Fruit fly (Drosophila melanogaster): ENCODE results near the gene Npc2c.

Npc2c gene

DNA sequence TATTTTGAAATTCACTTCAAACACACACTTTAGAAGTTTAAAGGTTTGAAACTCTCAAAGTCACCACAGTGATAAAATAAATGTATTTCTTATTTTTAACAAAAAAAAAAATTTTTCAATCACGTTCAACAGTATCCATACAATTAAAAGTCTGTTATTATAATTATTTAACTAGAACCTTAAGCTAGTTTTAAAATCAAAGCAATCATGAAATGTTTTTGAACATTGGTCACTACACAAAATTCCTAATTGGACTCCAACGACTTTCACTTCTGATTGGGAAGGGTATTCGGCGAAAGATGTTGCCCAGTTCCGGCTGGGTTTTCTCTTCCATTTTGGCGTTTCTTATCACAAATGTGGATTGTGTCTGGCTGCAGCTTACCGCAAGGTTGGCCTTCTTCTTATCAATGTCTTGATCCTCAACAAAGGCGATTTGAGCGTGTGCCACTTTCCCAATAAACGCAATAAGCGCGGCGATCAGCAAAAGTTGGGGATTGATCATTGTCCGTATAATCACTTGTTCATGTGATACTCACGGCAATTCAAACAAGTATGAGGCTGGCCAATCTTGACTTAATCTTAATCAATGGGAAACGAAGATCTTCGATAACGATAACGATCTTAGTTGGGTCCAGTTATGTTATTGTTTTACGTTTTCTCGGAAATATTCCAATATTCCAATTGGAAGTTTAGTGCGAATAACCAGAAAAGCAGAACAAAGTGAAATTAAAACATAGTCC lies 11.8 kb upstream of the Npc2c start (continued):
- TF ChIP-seq CG12219 (GFP tag; optimal IDR thresholded peaks at IDR 0.05) (peak; percentile 21), dmrt99B (tag; optimal IDR thresholded peaks at IDR 0.05) (peak; percentile 71), CG13424 (tag; optimal IDR thresholded peaks at IDR 0.05) (peak; percentile 63), sens (GFP tag) (peak; percentile 48), CG8388 (GFP tag; optimal IDR thresholded peaks at IDR 0.05) (peak; percentile 30), scrt (GFP tag; optimal IDR thresholded peaks at IDR 0.05) (peak; percentile 5), D (optimal IDR thresholded peaks at IDR 0.05) (peak; percentile 92), D (GFP tag; optimal IDR thresholded peaks at IDR 0.05) (peak; percentile 26), Abd-B (GFP tag; optimal IDR thresholded peaks at IDR 0.05) (peak; percentile 13), CG31441 (GFP tag; IDR thresholded peaks at IDR 0.05) (peak; percentile 56), abd-A (tag; optimal IDR thresholded peaks at IDR 0.05) (no peak)

DNA sequence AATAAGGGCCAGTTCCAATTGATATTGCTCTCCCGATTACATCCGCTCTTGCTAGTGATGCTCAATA lies 11.4 kb upstream of the Npc2c start, which contains the start of gene CG12811:
Gene CG12811, minus strand, starts transcription at position 23 of the 67 bp plus-strand sequence.
- TF ChIP-seq Trl (optimal IDR thresholded peaks at IDR 0.05) (peak in 1 of 2 experiments; percentile 43), Trl (GFP tag; optimal IDR thresholded peaks at IDR 0.05) (no peak), pum (GFP tag; optimal IDR thresholded peaks at IDR 0.05) (no peak)

DNA sequence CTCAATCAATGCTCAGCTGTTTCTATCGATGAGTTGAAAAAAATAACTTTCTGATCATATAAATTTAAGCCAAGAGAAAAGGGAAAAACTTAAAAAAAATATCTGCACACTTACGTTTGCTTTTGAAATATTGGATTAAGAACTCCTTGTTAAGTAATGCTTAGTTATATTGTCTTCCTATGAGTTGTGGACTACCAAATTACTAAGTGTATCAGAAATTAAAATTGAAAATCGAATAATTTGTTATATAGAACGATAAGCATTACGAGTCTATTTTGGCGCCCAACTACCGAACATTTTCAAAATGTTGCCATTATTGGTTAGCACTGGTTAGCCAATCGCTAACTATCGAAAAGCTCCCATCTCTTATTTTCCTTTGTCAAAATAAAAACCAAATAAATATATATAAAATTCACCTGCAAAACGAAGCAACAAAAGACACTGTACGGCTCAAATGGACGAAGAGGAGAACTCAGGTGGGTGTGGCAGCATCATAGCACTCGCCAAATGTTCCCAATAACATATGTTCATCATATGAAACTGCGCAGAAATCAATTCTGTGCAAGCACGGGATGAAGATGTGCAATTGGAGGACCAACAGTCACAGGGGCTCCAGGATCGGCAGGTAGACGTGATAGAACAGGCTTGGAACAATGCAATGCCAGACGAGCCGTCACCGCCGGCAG lies 11.1 kb upstream of the Npc2c start, which contains the start of gene ohgt:
Gene ohgt, plus strand, starts transcription at position 358 of the 686 bp plus-strand sequence.
- TF ChIP-seq schlank (tag; optimal IDR thresholded peaks at IDR 0.05), result no peak
- no peak for TF ChIP-seq ftz-f1 (GFP tag; optimal IDR thresholded peaks at IDR 0.05)
- no peak for TF ChIP-seq ttk (GFP tag; IDR thresholded peaks at IDR 0.05)
- no peak for TF ChIP-seq Ada2b (GFP tag; IDR thresholded peaks at IDR 0.05)
- no peak for TF ChIP-seq eve (GFP tag; optimal IDR thresholded peaks at IDR 0.05)
- no peak for TF ChIP-seq CG8478 (optimal IDR thresholded peaks at IDR 0.05)
- TF ChIP-seq yki (optimal IDR thresholded peaks at IDR 0.05), result no peak
- no peak for TF ChIP-seq p53 (GFP tag; optimal IDR thresholded peaks at IDR 0.05)
- TF ChIP-seq Mes4 (GFP tag; optimal IDR thresholded peaks at IDR 0.05), result no peak
- TF ChIP-seq Aef1 (GFP tag; IDR thresholded peaks at IDR 0.05), result no peak
- no peak for TF ChIP-seq br (optimal IDR thresholded peaks at IDR 0.05)
- no peak for TF ChIP-seq cwo (GFP tag; optimal IDR thresholded peaks at IDR 0.05)
- TF ChIP-seq CG10979 (tag; optimal IDR thresholded peaks at IDR 0.05), result no peak
- TF ChIP-seq E2f1 (GFP tag; IDR thresholded peaks at IDR 0.05), result no peak
- peak; percentile 28 for TF ChIP-seq CG7839 (tag; optimal IDR thresholded peaks at IDR 0.05)
- TF ChIP-seq Eip74EF (GFP tag; optimal IDR thresholded peaks at IDR 0.05), result peak in 1 of 2 experiments; percentile 6
- peak; percentile 37 for TF ChIP-seq CG2120 (GFP tag; optimal IDR thresholded peaks at IDR 0.05)
- peak; percentile 54 for TF ChIP-seq CG15514 (GFP tag; optimal IDR thresholded peaks at IDR 0.05)
- no peak for TF ChIP-seq dysf (GFP tag; IDR thresholded peaks at IDR 0.05)
- no peak for TF ChIP-seq NFAT (GFP tag; IDR thresholded peaks at IDR 0.05)
- no peak for TF ChIP-seq Atf-2 (GFP tag; optimal IDR thresholded peaks at IDR 0.05)
- TF ChIP-seq CG7963 (GFP tag; IDR thresholded peaks at IDR 0.05; ENCODE audit: partially characterized antibody), result no peak
- peak; percentile 32 for TF ChIP-seq CG3281 (GFP tag; optimal IDR thresholded peaks at IDR 0.05)
- no peak for TF ChIP-seq CG8089 (GFP tag; optimal IDR thresholded peaks at IDR 0.05)
- TF ChIP-seq sd (tag; optimal IDR thresholded peaks at IDR 0.05), result no peak
- TF ChIP-seq Hr78 (GFP tag; optimal IDR thresholded peaks at IDR 0.05), result no peak
- TF ChIP-seq zfh1 (GFP tag; IDR thresholded peaks at IDR 0.05), result no peak
- no peak for TF ChIP-seq slou (GFP tag; optimal IDR thresholded peaks at IDR 0.05)
- TF ChIP-seq unc-4 (GFP tag; IDR thresholded peaks at IDR 0.05; ENCODE audit: partially characterized antibody), result peak; percentile 44; the same call in 1 of the 2 replicates
- no peak for TF ChIP-seq CG7745 (tag; optimal IDR thresholded peaks at IDR 0.05)
- TF ChIP-seq Nf-YB (GFP tag; optimal IDR thresholded peaks at IDR 0.05), result no peak
- peak; percentile 1 for TF ChIP-seq Hsf (GFP tag; optimal IDR thresholded peaks at IDR 0.05)
- TF ChIP-seq mirr (GFP tag; optimal IDR thresholded peaks at IDR 0.05), result no peak
- TF ChIP-seq CG13296 (GFP tag; optimal IDR thresholded peaks at IDR 0.05), result peak; percentile 36
- no peak for TF ChIP-seq toy (GFP tag; IDR thresholded peaks at IDR 0.05)

All from whole organism, embryonic.